Worm (Caenorhabditis elegans): ENCODE data around the gene Y38H8A.4.

Gene Y38H8A.4

DNA sequence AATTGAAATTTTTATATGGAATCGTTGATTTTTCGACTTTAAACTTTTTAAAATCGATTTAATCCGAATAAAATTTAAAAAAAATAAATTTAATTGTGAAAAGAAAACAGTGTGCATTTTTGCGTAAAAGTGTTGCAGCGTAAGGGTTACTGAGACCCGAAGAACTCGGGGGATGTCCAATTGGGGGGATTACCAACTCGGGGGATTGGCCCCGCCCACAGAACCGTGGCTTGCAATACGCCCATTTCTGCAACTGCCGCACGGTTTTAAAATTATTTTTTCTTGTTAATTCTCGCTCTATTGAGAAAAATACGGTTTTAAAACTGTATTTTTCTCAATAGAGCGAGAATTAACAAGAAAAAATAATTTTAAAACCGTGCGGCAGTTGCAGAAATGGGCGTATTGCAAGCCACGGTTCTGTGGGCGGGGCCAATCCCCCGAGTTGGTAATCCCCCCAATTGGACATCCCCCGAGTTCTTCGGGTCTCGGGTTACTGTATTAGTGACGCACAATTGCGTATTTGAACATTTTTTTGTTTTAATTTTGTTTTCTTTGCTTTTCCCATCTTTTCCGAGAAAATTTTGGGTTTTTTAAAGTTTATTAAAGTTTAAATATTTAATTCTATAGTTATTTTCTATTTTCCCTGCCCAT, 31.3 kb upstream of the Y38H8A.4 start:
- peak; percentile 13 for TF ChIP-seq mes-2 (tag; optimal IDR thresholded peaks at IDR 0.05; ENCODE audit: poor library complexity, severe bottlenecking)
- peak; percentile 36 for TF ChIP-seq unc-130 (GFP tag; optimal IDR thresholded peaks at IDR 0.05)

DNA sequence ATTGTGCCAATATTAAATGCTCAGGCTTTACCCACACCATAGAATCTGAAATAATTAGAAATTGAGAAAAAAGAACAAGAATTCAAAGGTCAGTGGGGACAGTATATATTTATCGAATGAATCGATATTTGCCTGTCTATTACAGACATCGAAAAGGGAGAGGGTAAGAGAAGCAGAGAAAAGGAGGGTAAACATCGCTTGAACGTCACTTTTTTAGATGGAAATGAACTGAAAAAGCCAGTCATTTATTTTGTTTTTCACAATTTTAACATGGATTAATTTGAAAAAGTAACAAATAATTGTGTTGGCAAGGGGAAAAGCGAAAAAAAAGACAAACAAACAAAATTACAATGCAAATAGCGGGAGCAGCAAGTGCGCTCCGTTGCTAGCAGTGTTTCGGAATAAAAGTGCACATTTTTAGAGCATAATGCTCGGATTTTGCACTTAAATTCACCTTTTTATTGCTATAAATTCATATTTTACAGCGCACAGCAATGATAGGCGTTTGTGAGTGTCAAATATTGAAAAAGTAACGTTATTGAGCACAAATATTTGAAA, 30.7 kb upstream of the Y38H8A.4 start, which contains the start of gene tbc-9:
tbc-9 (minus strand) TSS at position 51 of the 558 bp plus-strand sequence.
- TF ChIP-seq duxl-1 (tag; optimal IDR thresholded peaks at IDR 0.05; ENCODE audit: poor library complexity) (no peak), daf-16 (GFP tag; optimal IDR thresholded peaks at IDR 0.05) (no peak), daf-16 (tag; optimal IDR thresholded peaks at IDR 0.05) (peak; percentile 57), pha-4 (GFP tag; IDR thresholded peaks at IDR 0.05) (no peak), pha-4 (tag; optimal IDR thresholded peaks at IDR 0.05) (peak; percentile 51), dpl-1 (GFP tag; optimal IDR thresholded peaks at IDR 0.05) (no peak), mes-2 (tag; optimal IDR thresholded peaks at IDR 0.05; ENCODE audit: poor library complexity, severe bottlenecking) (peak; percentile 6)

DNA sequence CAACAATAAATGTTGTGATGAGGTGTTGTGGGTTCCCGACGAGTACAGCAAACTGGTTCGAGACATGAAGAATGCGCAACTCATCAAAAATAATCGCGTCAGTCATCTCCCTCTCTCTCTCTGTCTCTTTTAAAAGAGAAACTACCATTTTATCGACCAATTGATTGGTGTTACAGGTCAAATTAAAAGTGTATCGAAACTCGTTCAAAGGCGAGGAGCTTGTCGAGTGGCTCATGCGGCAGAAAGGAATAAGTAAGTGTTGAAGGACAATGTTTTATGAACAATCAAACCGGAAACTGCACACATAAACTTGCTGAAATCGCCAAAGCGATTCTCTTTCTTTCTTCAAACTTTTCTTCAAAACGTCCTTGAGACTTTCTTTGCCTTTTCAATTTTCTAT, 21.5 kb upstream of the Y38H8A.4 start:
- no peak for TF ChIP-seq dmd-8 (GFP tag; IDR thresholded peaks at IDR 0.05)
- TF ChIP-seq R02D3.7 (tag; optimal IDR thresholded peaks at IDR 0.05) = no peak
- TF ChIP-seq ZK546.5 (tag; optimal IDR thresholded peaks at IDR 0.05) = no peak
- TF ChIP-seq nhr-28 (tag; optimal IDR thresholded peaks at IDR 0.05) = no peak
- no peak for TF ChIP-seq tra-1 (GFP tag; IDR thresholded peaks at IDR 0.05)
- no peak for TF ChIP-seq Y75B8A.6 (GFP tag; IDR thresholded peaks at IDR 0.05)
- TF ChIP-seq ztf-7 (tag; optimal IDR thresholded peaks at IDR 0.05) = no peak
- no peak for TF ChIP-seq cey-2 (tag; optimal IDR thresholded peaks at IDR 0.05; ENCODE audit: borderline replicate concordance, insufficient read depth)
- no peak for TF ChIP-seq lin-1 (GFP tag; IDR thresholded peaks at IDR 0.05)
- no peak for TF ChIP-seq ctbp-1 (GFP tag; IDR thresholded peaks at IDR 0.05)
- no peak for TF ChIP-seq lin-13 (GFP tag; optimal IDR thresholded peaks at IDR 0.05)
- TF ChIP-seq ces-1 (GFP tag; optimal IDR thresholded peaks at IDR 0.05) = no peak

DNA sequence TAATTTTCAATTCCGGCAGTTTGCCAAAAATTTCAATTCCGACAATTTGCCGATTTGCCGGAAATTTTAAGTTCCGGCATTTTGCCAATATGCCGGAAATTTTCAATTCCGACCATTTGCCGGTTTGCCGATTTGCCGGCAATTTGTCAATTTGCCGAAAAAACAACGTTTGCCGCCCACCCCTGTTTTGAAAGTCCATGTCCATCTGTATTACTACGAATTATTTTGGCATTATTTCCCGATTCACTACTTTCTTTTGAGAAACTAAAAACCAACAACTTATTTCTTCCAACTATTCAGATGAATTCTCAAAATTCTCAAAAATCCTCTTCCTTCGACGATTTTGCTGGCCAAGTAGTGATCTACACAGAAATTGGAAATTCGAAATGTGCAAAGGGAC, 20.1 kb upstream of the Y38H8A.4 start, which contains the start of gene Y45F10A.7:
Y45F10A.7 (plus strand) TSS at position 301 of the 400 bp plus-strand sequence.
- TF ChIP-seq lsy-2 (tag; optimal IDR thresholded peaks at IDR 0.05) = no peak
- no peak for TF ChIP-seq php-3 (GFP tag; IDR thresholded peaks at IDR 0.05)
- no peak for TF ChIP-seq lin-15B (tag; optimal IDR thresholded peaks at IDR 0.05)
- TF ChIP-seq T20F7.1 (GFP tag; optimal IDR thresholded peaks at IDR 0.05) = no peak
- TF ChIP-seq pqm-1 (tag; optimal IDR thresholded peaks at IDR 0.05) = no peak
- TF ChIP-seq nhr-11 (tag; optimal IDR thresholded peaks at IDR 0.05) = no peak
- no peak for TF ChIP-seq zip-2 (tag; optimal IDR thresholded peaks at IDR 0.05)
- no peak for TF ChIP-seq egl-27 (tag; optimal IDR thresholded peaks at IDR 0.05)
- TF ChIP-seq ceh-20 (GFP tag; IDR thresholded peaks at IDR 0.05) = no peak
- TF ChIP-seq nhr-28 (tag; optimal IDR thresholded peaks at IDR 0.05) = no peak
- no peak for TF ChIP-seq tag-97 (GFP tag; IDR thresholded peaks at IDR 0.05)
- TF ChIP-seq aly-2 (tag; optimal IDR thresholded peaks at IDR 0.05) = no peak
- no peak for TF ChIP-seq lim-7 (GFP tag; IDR thresholded peaks at IDR 0.05)
- TF ChIP-seq fkh-10 (GFP tag; optimal IDR thresholded peaks at IDR 0.05) = no peak
- TF ChIP-seq ctbp-1 (GFP tag; IDR thresholded peaks at IDR 0.05) = no peak
- TF ChIP-seq cey-2 (tag; optimal IDR thresholded peaks at IDR 0.05; ENCODE audit: borderline replicate concordance, insufficient read depth) = no peak
- no peak for TF ChIP-seq F37D6.2 (tag; optimal IDR thresholded peaks at IDR 0.05)
- no peak for TF ChIP-seq ces-1 (GFP tag; optimal IDR thresholded peaks at IDR 0.05)
- TF ChIP-seq egl-43 (GFP tag; IDR thresholded peaks at IDR 0.05) = no peak
